Worm (Caenorhabditis elegans) whole organism, L2 larva: ENCODE results near the gene rgs-2.

Experiments
- alr-1 ChIP-seq: fragments of 150-350 bp; optimal IDR thresholded peaks from 2 replicates; lab custom pipeline; 2014; ENCODE audit warnings: missing biosample characterization, missing genetic modification characterization
- aly-2 ChIP-seq: fragments of 150-350 bp; optimal IDR thresholded peaks from 2 replicates; lab custom pipeline; 2014; ENCODE audit warnings: missing biosample characterization, missing genetic modification characterization
- blmp-1 ChIP-seq: sonication (generic microtip); optimal IDR thresholded peaks from 2 replicates; lab custom pipeline; 2017; ENCODE audit warnings: missing genetic modification characterization, mild to moderate bottlenecking, missing compliant biosample characterization, antibody characterized with exemption, moderate library complexity; ENCODE audit not compliant: insufficient read depth
- ceh-16 ChIP-seq: fragments of 150-350 bp; optimal IDR thresholded peaks from 2 replicates; lab custom pipeline; 2014; ENCODE audit warnings: missing biosample characterization, missing genetic modification characterization
- ceh-82 ChIP-seq: fragments of 150-350 bp; optimal IDR thresholded peaks from 2 replicates; lab custom pipeline; 2014; ENCODE audit warnings: missing biosample characterization, missing genetic modification characterization
- elt-3 ChIP-seq: sonication (generic microtip); optimal IDR thresholded peaks from 2 replicates; lab custom pipeline; 2017; ENCODE audit warnings: missing biosample characterization, missing genetic modification characterization
- fos-1 ChIP-seq: fragments of 150-350 bp; optimal IDR thresholded peaks from 2 replicates; lab custom pipeline; 2014; ENCODE audit warnings: missing biosample characterization, missing genetic modification characterization
- lsy-2 ChIP-seq, 2 experiments: fragments of 150-350 bp in 1 of 2; sonication (generic microtip) in 1 of 2; optimal IDR thresholded peaks; 2 replicates each; lab custom pipeline; 2014 to 2017; ENCODE audit warnings: missing biosample characterization in 2 of 2, missing genetic modification characterization in 2 of 2
- nhr-11 ChIP-seq: fragments of 150-350 bp; optimal IDR thresholded peaks from 2 replicates; lab custom pipeline; 2014; ENCODE audit warnings: missing biosample characterization, missing genetic modification characterization
- nhr-77 ChIP-seq: fragments of 150-350 bp; optimal IDR thresholded peaks from 2 replicates; lab custom pipeline; 2014; ENCODE audit warnings: missing biosample characterization, missing genetic modification characterization
- skn-1 ChIP-seq: sonication (generic microtip); optimal IDR thresholded peaks from 2 replicates; lab custom pipeline; 2017; ENCODE audit warnings: missing biosample characterization, missing genetic modification characterization
- unc-55 ChIP-seq: fragments of 150-350 bp; sonication (generic microtip); optimal IDR thresholded peaks from 3 replicates; lab custom pipeline; 2014; ENCODE audit warnings: missing biosample characterization, missing genetic modification reagents, missing genetic modification characterization
- zag-1 ChIP-seq: fragments of 150-350 bp; optimal IDR thresholded peaks from 2 replicates; lab custom pipeline; 2014; ENCODE audit warnings: missing biosample characterization, missing genetic modification characterization
- ztf-4 ChIP-seq: fragments of 150-350 bp; optimal IDR thresholded peaks from 2 replicates; lab custom pipeline; 2014; ENCODE audit warnings: missing biosample characterization, missing genetic modification characterization

DNA sequence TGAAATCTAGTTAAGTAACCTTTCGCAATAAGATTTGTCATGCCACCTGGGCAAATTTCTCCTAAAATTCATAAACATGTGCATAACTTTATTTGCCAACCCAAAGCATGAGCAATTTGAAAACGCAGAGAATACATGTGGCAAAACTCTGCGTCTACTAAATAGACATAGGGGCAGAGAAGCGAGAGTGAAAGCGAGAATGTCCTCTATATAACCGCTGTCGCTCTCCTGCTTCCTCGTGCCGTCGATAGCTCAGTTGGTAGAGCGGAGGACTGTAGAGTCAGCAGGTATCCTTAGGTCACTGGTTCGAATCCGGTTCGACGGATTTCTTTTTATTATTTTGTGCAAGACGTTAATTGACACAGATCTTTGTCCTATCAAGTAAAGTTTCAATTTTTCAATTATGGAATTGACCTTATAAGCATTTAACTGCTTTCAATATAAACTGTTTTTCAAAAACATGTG is 47.4 kb upstream of the rgs-2 start:
- no peak for TF ChIP-seq elt-3 (tag; lab: Kevin White, UChicago)
- peak; percentile 10 for TF ChIP-seq nhr-11 (tag; lab: Kevin White, UChicago)
- TF ChIP-seq skn-1 (tag; lab: Kevin White, UChicago) = no peak
- peak in 1 of 2 experiments; percentile 51 for TF ChIP-seq lsy-2 (tag; optimal IDR thresholded peaks at IDR 0.05; lab: Kevin White, UChicago)
- TF ChIP-seq ztf-4 (tag; lab: Kevin White, UChicago) = no peak
- TF ChIP-seq alr-1 (tag; lab: Kevin White, UChicago) = no peak
- TF ChIP-seq unc-55 (GFP tag; lab: Kevin White, UChicago) = peak; percentile 63
- peak; percentile 72 for TF ChIP-seq fos-1 (tag; lab: Kevin White, UChicago)
- peak; percentile 37 for TF ChIP-seq blmp-1 (tag; lab: Kevin White, UChicago)
- TF ChIP-seq ceh-82 = no peak
- TF ChIP-seq zag-1 = peak; percentile 25
- TF ChIP-seq ceh-16 (tag; lab: Kevin White, UChicago) = no peak
- TF ChIP-seq aly-2 = no peak
- TF ChIP-seq nhr-77 = no peak
